Fruit fly (Drosophila melanogaster): Measurements from ENCODE around the gene Chpf.

Gene Chpf

DNA sequence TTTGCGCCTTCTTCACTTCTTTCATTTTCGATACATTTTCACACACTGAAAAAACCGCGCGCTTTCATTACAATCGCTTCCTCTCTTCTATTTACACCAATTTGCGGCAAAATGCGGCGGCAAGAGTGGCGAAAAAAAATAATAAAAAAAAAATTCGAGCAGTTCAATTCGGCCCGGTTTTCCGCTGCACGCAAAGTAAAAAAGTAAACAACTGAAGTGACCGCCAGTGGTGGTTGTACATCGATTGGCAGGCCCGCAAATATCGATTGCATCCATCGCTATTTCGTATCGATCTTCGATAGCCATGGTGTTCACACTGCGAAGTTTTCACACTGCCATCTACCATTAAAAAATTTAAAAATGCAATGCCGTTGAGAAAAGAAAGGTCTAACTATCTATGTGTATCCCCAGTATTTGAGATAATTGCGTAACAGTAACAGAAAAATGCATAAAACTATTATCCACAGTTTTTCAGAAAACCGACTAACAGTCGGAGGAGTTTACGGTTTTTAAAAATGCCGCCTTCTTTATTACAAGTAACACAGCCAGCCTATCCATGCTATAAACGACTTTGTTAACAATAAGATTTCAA lies at the start of gene Chpf:
TSS of gene Chpf (minus strand) at position 225 of the 592 bp plus-strand sequence.
- TF ChIP-seq Mnt (GFP tag; optimal IDR thresholded peaks at IDR 0.05): peak; percentile 34
- peak; percentile 48 for TF ChIP-seq Hr96 (GFP tag; optimal IDR thresholded peaks at IDR 0.05)
- no peak for TF ChIP-seq CG5204 (GFP tag; optimal IDR thresholded peaks at IDR 0.05)

DNA sequence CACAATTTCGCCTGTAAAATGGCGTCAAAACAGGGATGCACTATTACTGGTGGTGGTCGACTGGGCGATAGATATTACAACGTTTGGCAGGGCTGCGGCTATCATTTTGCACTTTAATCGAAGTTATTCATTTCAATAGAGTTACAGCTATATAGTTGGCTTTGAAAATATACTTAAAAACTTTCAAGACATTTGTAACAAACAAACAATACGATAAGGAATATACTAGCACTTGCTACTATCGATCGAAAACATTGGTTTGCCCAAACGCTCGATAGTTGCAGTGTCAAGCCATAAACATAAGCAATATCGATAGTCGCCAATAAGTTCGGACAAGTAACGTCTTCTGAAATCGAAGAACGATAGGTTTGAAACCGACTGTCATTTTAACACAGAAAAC lies 47.2 kb upstream of the Chpf start, which contains the start of the genes Bap60 and CG12096:
TSS of gene Bap60 (minus strand) at position 28 of the 400 bp plus-strand sequence.
TSS of gene CG12096 (plus strand) at position 124 of the 400 bp plus-strand sequence.
- TF ChIP-seq CG11617 (GFP tag; optimal IDR thresholded peaks at IDR 0.05) (peak; percentile 78), ovo (GFP tag; optimal IDR thresholded peaks at IDR 0.05) (peak; percentile 73), bab1 (GFP tag; optimal IDR thresholded peaks at IDR 0.05) (peak; percentile 91), kay (GFP tag; ENCODE audit: borderline replicate concordance) (no peak), CG14711 (tag; optimal IDR thresholded peaks at IDR 0.05) (peak; percentile 69), pad (GFP tag; optimal IDR thresholded peaks at IDR 0.05) (peak; percentile 70), toe (GFP tag; optimal IDR thresholded peaks at IDR 0.05) (peak; percentile 81), tj (GFP tag; optimal IDR thresholded peaks at IDR 0.05) (peak; percentile 68), Hr96 (GFP tag; optimal IDR thresholded peaks at IDR 0.05) (peak; percentile 91), CG7101 (tag; optimal IDR thresholded peaks at IDR 0.05) (peak; percentile 82), CG1620 (GFP tag; optimal IDR thresholded peaks at IDR 0.05) (peak; percentile 77), Clk (GFP tag; optimal IDR thresholded peaks at IDR 0.05) (peak; percentile 33), CG12768 (GFP tag; optimal IDR thresholded peaks at IDR 0.05) (peak; percentile 7), cic (GFP tag; optimal IDR thresholded peaks at IDR 0.05) (no peak), CG5204 (GFP tag; optimal IDR thresholded peaks at IDR 0.05) (peak; percentile 71), CG7045 (GFP tag; optimal IDR thresholded peaks at IDR 0.05) (peak; percentile 56), cnc (optimal IDR thresholded peaks at IDR 0.05) (no peak), Mnt (GFP tag; optimal IDR thresholded peaks at IDR 0.05) (peak; percentile 78), CG33017 (tag; optimal IDR thresholded peaks at IDR 0.05) (peak; percentile 32), Crg-1 (GFP tag; optimal IDR thresholded peaks at IDR 0.05) (peak; percentile 55)

DNA sequence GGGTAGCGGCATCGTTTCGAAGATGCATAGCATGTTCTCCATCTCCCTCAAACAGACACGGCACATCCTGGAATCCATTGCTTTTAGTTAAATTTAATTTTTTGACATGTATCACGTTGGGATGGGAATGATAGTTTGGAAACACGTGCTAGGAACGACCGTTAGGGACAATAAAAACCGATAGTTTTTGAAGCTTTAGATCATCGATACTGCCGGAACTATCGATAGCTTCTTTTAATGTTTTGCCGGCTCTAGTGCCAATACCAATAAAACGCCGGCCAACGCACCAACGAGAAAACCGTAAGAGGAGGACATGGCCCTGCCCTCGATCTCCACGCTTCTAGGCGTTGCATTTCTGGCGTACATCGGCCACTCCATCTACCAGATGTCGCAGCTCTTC lies 42.5 kb upstream of the Chpf start, which contains the start of the genes CG4318 and CG4332:
TSS of gene CG4318 (minus strand) at position 142 of the 400 bp plus-strand sequence.
TSS of gene CG4332 (plus strand) at position 256 of the 400 bp plus-strand sequence.
- TF ChIP-seq Clk (GFP tag; optimal IDR thresholded peaks at IDR 0.05): no peak
- no peak for TF ChIP-seq CG11617 (GFP tag; optimal IDR thresholded peaks at IDR 0.05)
- TF ChIP-seq CG12768 (GFP tag; optimal IDR thresholded peaks at IDR 0.05): no peak
- TF ChIP-seq Mnt (GFP tag; optimal IDR thresholded peaks at IDR 0.05): peak; percentile 66
- TF ChIP-seq CG1620 (GFP tag; optimal IDR thresholded peaks at IDR 0.05): no peak
- TF ChIP-seq bab1 (GFP tag; optimal IDR thresholded peaks at IDR 0.05): peak; percentile 58

DNA sequence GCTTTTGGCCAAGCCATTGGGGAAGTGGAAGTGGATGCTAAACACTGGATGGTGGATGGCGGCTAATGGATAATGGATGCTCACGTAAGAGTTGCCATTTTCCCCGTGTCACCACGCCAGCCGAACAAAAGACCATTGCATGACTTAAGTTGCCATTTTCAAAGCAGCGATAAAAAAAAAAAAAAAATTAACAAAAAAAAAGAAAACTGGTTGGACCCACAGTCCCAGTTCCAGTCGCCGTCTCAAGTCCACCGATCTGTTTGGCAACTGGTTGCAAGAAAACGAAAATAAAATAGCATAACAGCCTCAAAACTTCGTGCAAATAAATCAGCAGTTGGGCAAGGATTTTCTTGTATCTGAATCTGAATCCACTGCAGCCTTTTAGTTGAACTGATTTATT lies 36.8 kb upstream of the Chpf start:
- no peak for TF ChIP-seq CG5204 (GFP tag; optimal IDR thresholded peaks at IDR 0.05)
- no peak for TF ChIP-seq Mnt (GFP tag; optimal IDR thresholded peaks at IDR 0.05)
- TF ChIP-seq cic (GFP tag; optimal IDR thresholded peaks at IDR 0.05): no peak
- TF ChIP-seq pad (GFP tag; optimal IDR thresholded peaks at IDR 0.05): no peak
- TF ChIP-seq CG7045 (GFP tag; optimal IDR thresholded peaks at IDR 0.05): no peak
- no peak for TF ChIP-seq CG12768 (GFP tag; optimal IDR thresholded peaks at IDR 0.05)
- TF ChIP-seq kay (GFP tag; ENCODE audit: borderline replicate concordance): no peak
- TF ChIP-seq Clk (GFP tag; optimal IDR thresholded peaks at IDR 0.05): no peak
- TF ChIP-seq Crg-1 (GFP tag; optimal IDR thresholded peaks at IDR 0.05): no peak
- TF ChIP-seq tj (GFP tag; optimal IDR thresholded peaks at IDR 0.05): no peak
- no peak for TF ChIP-seq CG1620 (GFP tag; optimal IDR thresholded peaks at IDR 0.05)
- no peak for TF ChIP-seq CG11617 (GFP tag; optimal IDR thresholded peaks at IDR 0.05)
- TF ChIP-seq bab1 (GFP tag; optimal IDR thresholded peaks at IDR 0.05): no peak
- TF ChIP-seq toe (GFP tag; optimal IDR thresholded peaks at IDR 0.05): no peak
- no peak for TF ChIP-seq CG33017 (tag; optimal IDR thresholded peaks at IDR 0.05)
- no peak for TF ChIP-seq CG14711 (tag; optimal IDR thresholded peaks at IDR 0.05)
- no peak for TF ChIP-seq cnc (optimal IDR thresholded peaks at IDR 0.05)
- TF ChIP-seq Hr96 (GFP tag; optimal IDR thresholded peaks at IDR 0.05): no peak
- no peak for TF ChIP-seq CG7101 (tag; optimal IDR thresholded peaks at IDR 0.05)

DNA sequence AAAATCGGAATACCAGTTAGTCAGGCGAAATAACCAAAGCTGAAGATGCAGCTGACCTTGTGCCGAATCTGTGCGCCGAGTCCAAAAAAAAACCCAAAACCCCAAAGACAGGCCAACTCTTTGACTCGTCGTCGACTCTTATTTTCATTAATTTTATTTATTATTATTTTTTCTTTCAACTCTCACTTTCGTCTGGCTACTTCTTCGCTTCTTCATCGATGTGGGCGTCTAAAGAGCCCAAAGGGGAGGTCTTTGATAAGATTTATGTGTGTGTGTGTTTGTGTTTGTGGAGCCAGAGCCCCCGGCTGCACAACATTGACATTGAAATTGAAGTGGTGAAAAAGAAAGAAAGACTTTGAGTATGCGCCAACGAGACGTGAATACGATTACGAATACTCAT lies 33.6 kb upstream of the Chpf start:
- TF ChIP-seq CG11617 (GFP tag; optimal IDR thresholded peaks at IDR 0.05) (no peak), kay (GFP tag; ENCODE audit: borderline replicate concordance) (no peak), CG7101 (tag; optimal IDR thresholded peaks at IDR 0.05) (no peak), tj (GFP tag; optimal IDR thresholded peaks at IDR 0.05) (no peak), Crg-1 (GFP tag; optimal IDR thresholded peaks at IDR 0.05) (no peak), Clk (GFP tag; optimal IDR thresholded peaks at IDR 0.05) (no peak), CG5204 (GFP tag; optimal IDR thresholded peaks at IDR 0.05) (no peak), CG14711 (tag; optimal IDR thresholded peaks at IDR 0.05) (no peak), ovo (GFP tag; optimal IDR thresholded peaks at IDR 0.05) (no peak), CG33017 (tag; optimal IDR thresholded peaks at IDR 0.05) (no peak), bab1 (GFP tag; optimal IDR thresholded peaks at IDR 0.05) (no peak), pad (GFP tag; optimal IDR thresholded peaks at IDR 0.05) (no peak), cnc (optimal IDR thresholded peaks at IDR 0.05) (no peak), CG1620 (GFP tag; optimal IDR thresholded peaks at IDR 0.05) (no peak)

DNA sequence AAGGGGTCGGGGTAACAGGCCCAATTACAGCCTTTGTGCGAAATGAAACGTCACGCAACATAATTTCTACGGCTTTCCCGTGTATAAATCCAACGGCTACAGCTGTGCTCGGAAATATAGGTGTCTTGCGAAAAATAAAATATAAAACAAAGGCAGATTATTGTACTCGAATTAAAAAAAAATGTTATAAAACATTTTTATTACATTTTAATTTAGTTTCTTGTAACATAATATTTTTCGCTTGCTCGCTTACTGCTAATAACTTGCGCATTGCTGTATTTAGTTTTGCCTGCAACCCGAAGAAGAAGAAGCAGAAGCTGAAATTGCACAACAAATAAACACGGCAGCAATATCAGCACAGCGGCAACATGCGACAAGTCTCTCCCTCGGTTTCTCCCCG lies 30.8 kb upstream of the Chpf start:
- peak; percentile 21 for TF ChIP-seq bab1 (GFP tag; optimal IDR thresholded peaks at IDR 0.05)
- no peak for TF ChIP-seq CG33017 (tag; optimal IDR thresholded peaks at IDR 0.05)

DNA sequence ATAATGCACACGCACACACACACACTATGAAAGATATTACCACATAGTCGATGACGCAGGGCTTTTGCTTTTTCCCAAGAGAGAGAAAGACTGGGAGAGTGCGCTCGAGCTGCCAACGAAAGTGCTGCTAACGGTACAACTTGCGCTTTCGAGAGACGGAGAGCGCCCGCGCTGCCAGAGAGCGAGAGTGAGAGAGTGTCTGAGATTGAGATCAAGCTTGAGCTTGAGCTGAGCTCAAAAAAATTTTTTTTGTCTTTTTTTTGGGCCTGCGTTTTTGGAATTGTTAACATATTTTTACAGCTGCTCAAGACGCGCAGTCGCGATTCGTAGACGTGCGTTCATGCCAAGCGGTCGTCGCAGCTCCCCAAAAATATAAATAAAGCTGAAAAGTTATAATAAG lies 26.6 kb upstream of the Chpf start, which contains the start of gene CG32645:
TSS of gene CG32645 (plus strand) at position 313 of the 400 bp plus-strand sequence.
- TF ChIP-seq CG7045 (GFP tag; optimal IDR thresholded peaks at IDR 0.05) (no peak), CG12768 (GFP tag; optimal IDR thresholded peaks at IDR 0.05) (no peak), CG33017 (tag; optimal IDR thresholded peaks at IDR 0.05) (no peak), Crg-1 (GFP tag; optimal IDR thresholded peaks at IDR 0.05) (no peak), toe (GFP tag; optimal IDR thresholded peaks at IDR 0.05) (no peak), CG1620 (GFP tag; optimal IDR thresholded peaks at IDR 0.05) (no peak), CG14711 (tag; optimal IDR thresholded peaks at IDR 0.05) (no peak), ovo (GFP tag; optimal IDR thresholded peaks at IDR 0.05) (no peak)

Data from whole organism, adult.